Fruit fly (Drosophila melanogaster) whole organism, adult: ENCODE data around the gene hyd.

Experiments used
- CG1620 ChIP-seq: fragments of 200-800 bp; sonication (Bioruptor generic); optimal IDR thresholded peaks from 2 replicates; lab custom pipeline; 2016; ENCODE audit warnings: missing biosample characterization, missing genetic modification characterization
- Clk ChIP-seq: fragments of 200-800 bp; sonication (Bioruptor generic); optimal IDR thresholded peaks from 2 replicates; lab custom pipeline; 2017; ENCODE audit warnings: missing biosample characterization, missing genetic modification characterization
- bab1 ChIP-seq: fragments of 200-800 bp; sonication (Bioruptor generic); optimal IDR thresholded peaks from 3 replicates; lab custom pipeline; 2019; ENCODE audit warnings: missing biosample characterization, mild to moderate bottlenecking, missing genetic modification characterization, moderate library complexity
- tj ChIP-seq: fragments of 200-800 bp; sonication (Bioruptor generic); optimal IDR thresholded peaks from 3 replicates; lab custom pipeline; 2017; ENCODE audit warnings: missing biosample characterization, mild to moderate bottlenecking, missing genetic modification characterization, moderate library complexity

- TF ChIP-seq Clk (no peak), bab1 (GFP tag; lab: Kevin White, UChicago) (no peak), CG1620 (GFP tag; lab: Kevin White, UChicago) (no peak), tj (no peak)
These were observed 18.6 kb upstream of the hyd start for dm6 chr3R:9743995-9744394.
